Worm (Caenorhabditis elegans): ENCODE data around the gene pola-1.
A peak's percentile ranks its signal among the peaks of the same experiment; 100 is the strongest.
"Not testable (repeated sequence)": the region's sequence is repeated elsewhere in the genome, so short reads cannot be mapped to it uniquely, and the experiment has no call there.

pola-1 gene

ce11 chrIII:11131475-11131874 is 10.8 kb upstream of the pola-1 start, which contains the start of gene pha-1:
Gene pha-1 (plus strand): TSS chrIII:11131775.
- TF ChIP-seq F44E2.7 (GFP tag; IDR thresholded peaks at IDR 0.05); tag-97 (GFP tag; IDR thresholded peaks at IDR 0.05); ztf-11 (tag; optimal IDR thresholded peaks at IDR 0.05): not testable (repeated sequence)

ce11 chrIII:11138922-11139321 is 3.3 kb upstream of the pola-1 start, which contains the start of gene fbxa-128:
Gene fbxa-128 (minus strand): TSS chrIII:11139113.
- no peak for TF ChIP-seq R02D3.7 (tag; optimal IDR thresholded peaks at IDR 0.05)
- TF ChIP-seq lsy-2 (tag; optimal IDR thresholded peaks at IDR 0.05): peak in 1 of 2 experiments; percentile 77
- peak; percentile 7 for TF ChIP-seq pqm-1 (tag; optimal IDR thresholded peaks at IDR 0.05)
- no peak for TF ChIP-seq zfp-3 (GFP tag; conservative IDR thresholded peaks at IDR 0.05)
- TF ChIP-seq nhr-28 (tag; optimal IDR thresholded peaks at IDR 0.05): peak; percentile 46
- TF ChIP-seq aha-1 (tag): no peak
- TF ChIP-seq dpl-1 (GFP tag; optimal IDR thresholded peaks at IDR 0.05): peak; percentile 69
- peak; percentile 30; the same call in 1 of the 2 replicates for TF ChIP-seq hmg-1.1 (GFP tag; IDR thresholded peaks at IDR 0.05)
- TF ChIP-seq dmd-6 (GFP tag; IDR thresholded peaks at IDR 0.05): 0 out of 2 replicates have a peak, but pooled peaks have one; percentile 31
- no peak for TF ChIP-seq daf-16 (GFP tag; optimal IDR thresholded peaks at IDR 0.05)
- TF ChIP-seq daf-16 (tag; optimal IDR thresholded peaks at IDR 0.05): peak; percentile 50
- TF ChIP-seq pha-4 (GFP tag; IDR thresholded peaks at IDR 0.05): no peak
- TF ChIP-seq pha-4 (tag; optimal IDR thresholded peaks at IDR 0.05): peak; percentile 19
- TF ChIP-seq nhr-6 (tag; optimal IDR thresholded peaks at IDR 0.05): peak; percentile 78
- peak; percentile 29 for TF ChIP-seq mep-1 (tag; optimal IDR thresholded peaks at IDR 0.05)
- peak; percentile 88 for TF ChIP-seq zip-2 (tag; optimal IDR thresholded peaks at IDR 0.05)
- peak; percentile 83 for TF ChIP-seq dve-1 (tag; optimal IDR thresholded peaks at IDR 0.05; ENCODE audit: insufficient read depth)
- TF ChIP-seq hlh-30 (tag; optimal IDR thresholded peaks at IDR 0.05; ENCODE audit: insufficient read depth): peak; percentile 7
- no peak for TF ChIP-seq mxl-2 (GFP tag; conservative IDR thresholded peaks at IDR 0.05)

ce11 chrIII:11142908-11143307 is 660 bp downstream of the pola-1 start:
- TF ChIP-seq nhr-25 (tag; optimal IDR thresholded peaks at IDR 0.05; ENCODE audit: borderline replicate concordance, insufficient read depth) (no peak), set-16 (GFP tag; IDR thresholded peaks at IDR 0.05) (peak; percentile 89), lir-3 (tag; optimal IDR thresholded peaks at IDR 0.05) (no peak), pha-4 (GFP tag; IDR thresholded peaks at IDR 0.05) (no peak), pha-4 (tag; optimal IDR thresholded peaks at IDR 0.05) (no peak), jun-1 (tag; optimal IDR thresholded peaks at IDR 0.05) (no peak), lim-7 (GFP tag; IDR thresholded peaks at IDR 0.05) (no peak), aha-1 (tag) (peak; percentile 79)

ce11 chrIII:11149254-11149876 is 7.1 kb downstream of the pola-1 start:
- TF ChIP-seq php-3 (GFP tag; IDR thresholded peaks at IDR 0.05) (no peak), nhr-25 (tag; optimal IDR thresholded peaks at IDR 0.05; ENCODE audit: borderline replicate concordance, insufficient read depth) (no peak), nhr-48 (tag; optimal IDR thresholded peaks at IDR 0.05) (no peak), lin-29 (GFP tag; IDR thresholded peaks at IDR 0.05) (no peak), egl-43 (GFP tag; IDR thresholded peaks at IDR 0.05) (no peak), set-16 (GFP tag; IDR thresholded peaks at IDR 0.05) (peak; percentile 65; the same call in 1 of the 2 replicates), hlh-30 (tag; optimal IDR thresholded peaks at IDR 0.05; ENCODE audit: insufficient read depth) (peak; percentile 21), Y105C5A.15 (GFP tag; IDR thresholded peaks at IDR 0.05) (no peak)

ce11 chrIII:11154527-11154926 is 12.3 kb downstream of the pola-1 start, which contains the start of gene cku-70:
Gene cku-70 (plus strand): TSS chrIII:11154827.
- TF ChIP-seq nhr-28 (tag; optimal IDR thresholded peaks at IDR 0.05): no peak
- no peak for TF ChIP-seq zfp-2 (tag; optimal IDR thresholded peaks at IDR 0.05)
- TF ChIP-seq dmd-6 (GFP tag; IDR thresholded peaks at IDR 0.05): no peak
- no peak for TF ChIP-seq unc-39 (tag; optimal IDR thresholded peaks at IDR 0.05)
- TF ChIP-seq ztf-7 (tag; optimal IDR thresholded peaks at IDR 0.05): no peak
- TF ChIP-seq lin-13 (GFP tag; optimal IDR thresholded peaks at IDR 0.05): no peak
- no peak for TF ChIP-seq nhr-48 (tag; optimal IDR thresholded peaks at IDR 0.05)
- TF ChIP-seq madf-9 (GFP tag; conservative IDR thresholded peaks at IDR 0.05): no peak
- no peak for TF ChIP-seq ceh-82 (tag; optimal IDR thresholded peaks at IDR 0.05)
- TF ChIP-seq hif-1 (tag; optimal IDR thresholded peaks at IDR 0.05): no peak
- TF ChIP-seq spr-3 (GFP tag; optimal IDR thresholded peaks at IDR 0.05): no peak
- no peak for TF ChIP-seq daf-8 (GFP tag; IDR thresholded peaks at IDR 0.05)
- TF ChIP-seq ceh-20 (GFP tag; IDR thresholded peaks at IDR 0.05): no peak
- no peak for TF ChIP-seq F44E2.7 (GFP tag; IDR thresholded peaks at IDR 0.05)

All from whole organism, L4 larva.